Worm (Caenorhabditis elegans) whole organism, L1 larva: ENCODE results near the gene K09B11.4.

Experiments
- F16B12.6 ChIP-seq: fragments of 150-350 bp; optimal IDR thresholded peaks from 2 replicates; lab custom pipeline; 2014; ENCODE audit warnings: missing biosample characterization, missing genetic modification characterization
- aha-1 ChIP-seq: fragments of 150-350 bp; optimal IDR thresholded peaks from 2 replicates; lab custom pipeline; 2014; ENCODE audit warnings: missing biosample characterization, missing genetic modification characterization
- ceh-63 ChIP-seq: fragments of 200-800 bp; sonication (Bioruptor generic); optimal IDR thresholded peaks from 2 replicates; lab custom pipeline; 2018; ENCODE audit warnings: mild to moderate bottlenecking, missing genetic modification characterization, missing compliant biosample characterization
- ceh-82 ChIP-seq, 3 experiments: fragments of 150-350 bp in 1 of 3; sonication (generic microtip) in 2 of 3; optimal IDR thresholded peaks; 2 replicates each; lab custom pipeline; 2014 to 2017; ENCODE audit warnings: missing biosample characterization in 3 of 3, missing genetic modification characterization in 3 of 3
- ceh-88 ChIP-seq: fragments of 200-800 bp; sonication (Bioruptor generic); IDR thresholded peaks from 2 replicates; pipeline ENCODE4 v1.3.6; 2022; ENCODE audit warnings: missing genetic modification characterization, missing compliant biosample characterization
- ceh-90 ChIP-seq: sonication (generic microtip); optimal IDR thresholded peaks from 2 replicates; lab custom pipeline; 2016; ENCODE audit warnings: missing genetic modification characterization, missing compliant biosample characterization
- dpl-1 ChIP-seq, 3 experiments: fragments of 150-350 bp in 2 of 3; sonication (generic microtip) in 1 of 3; optimal IDR thresholded peaks; 2 replicates each; lab custom pipeline; 2014 to 2017; ENCODE audit warnings: missing biosample characterization in 3 of 3, missing genetic modification characterization in 3 of 3, missing genetic modification reagents in 3 of 3
- dsc-1 ChIP-seq: sonication (generic microtip); optimal IDR thresholded peaks from 2 replicates; lab custom pipeline; 2016; ENCODE audit warnings: mild to moderate bottlenecking, missing genetic modification characterization, missing compliant biosample characterization
- efl-1 ChIP-seq, 4 experiments: fragments of 150-350 bp; optimal IDR thresholded peaks in 3 of 4; peaks in 1 of 4; 1 replicate in 1 of 4; 2 replicates in 3 of 4; lab custom pipeline; 2014; ENCODE audit warnings: missing biosample characterization in 2 of 4, missing genetic modification characterization in 2 of 4, missing genetic modification reagents in 2 of 4
- egl-13 ChIP-seq: sonication (generic microtip); optimal IDR thresholded peaks from 2 replicates; lab custom pipeline; 2016; ENCODE audit warnings: missing genotype, missing genetic modification reagents, missing genetic modification characterization, missing compliant biosample characterization
- egl-27 ChIP-seq, 2 experiments: fragments of 150-350 bp in 1 of 2; sonication (generic microtip); optimal IDR thresholded peaks; 3 replicates each; lab custom pipeline; 2017 to 2018; ENCODE audit warnings: missing biosample characterization in 2 of 2, missing genetic modification characterization in 2 of 2, missing genetic modification reagents in 2 of 2
- elt-3 ChIP-seq, 6 experiments: fragments of 150-350 bp in 1 of 6; sonication (generic microtip); optimal IDR thresholded peaks; 2 replicates each; lab custom pipeline; 2017 to 2018; ENCODE audit warnings: missing biosample characterization in 6 of 6, missing genetic modification characterization in 6 of 6, inconsistent platforms in 1 of 6
- ets-5 ChIP-seq: fragments of 200-800 bp; sonication (Bioruptor generic); IDR thresholded peaks from 2 replicates; pipeline ENCODE4 v1.3.6; 2022; ENCODE audit warnings: missing genetic modification characterization, missing compliant biosample characterization
- fkh-10 ChIP-seq: sonication (generic microtip); optimal IDR thresholded peaks from 2 replicates; lab custom pipeline; 2017; ENCODE audit warnings: missing biosample characterization, missing genetic modification reagents, missing genetic modification characterization
- fkh-8 ChIP-seq: sonication (generic microtip); optimal IDR thresholded peaks from 2 replicates; lab custom pipeline; 2016; ENCODE audit warnings: mild to moderate bottlenecking, missing genetic modification characterization, missing compliant biosample characterization
- fos-1 ChIP-seq: fragments of 150-350 bp; optimal IDR thresholded peaks from 2 replicates; lab custom pipeline; 2014; ENCODE audit warnings: missing biosample characterization, missing genetic modification characterization
- hlh-17 ChIP-seq: fragments of 200-800 bp; sonication (Bioruptor generic); optimal IDR thresholded peaks from 2 replicates; lab custom pipeline; 2018; ENCODE audit warnings: missing genetic modification characterization, mild to moderate bottlenecking, missing compliant biosample characterization, moderate library complexity, borderline replicate concordance
- hlh-4 ChIP-seq: sonication (generic microtip); optimal IDR thresholded peaks from 2 replicates; lab custom pipeline; 2016; ENCODE audit warnings: mild to moderate bottlenecking, missing genetic modification characterization, missing compliant biosample characterization
- hpl-2 ChIP-seq: fragments of 150-350 bp; optimal IDR thresholded peaks from 2 replicates; lab custom pipeline; 2014; ENCODE audit warnings: missing biosample characterization, missing genetic modification reagents, missing genetic modification characterization
- isw-1 ChIP-seq: fragments of 200-800 bp; sonication (Bioruptor generic); IDR thresholded peaks from 2 replicates; pipeline ENCODE4 v1.3.6; 2022; ENCODE audit warnings: missing genetic modification characterization, missing compliant biosample characterization
- jun-1 ChIP-seq: fragments of 150-350 bp; optimal IDR thresholded peaks from 2 replicates; lab custom pipeline; 2014; ENCODE audit warnings: missing biosample characterization, missing genetic modification reagents, missing genetic modification characterization
- lin-13 ChIP-seq: fragments of 150-350 bp; optimal IDR thresholded peaks from 2 replicates; lab custom pipeline; 2014; ENCODE audit warnings: missing biosample characterization, missing genetic modification reagents, missing genetic modification characterization
- lin-14 ChIP-seq: fragments of 200-800 bp; sonication (Bioruptor generic); optimal IDR thresholded peaks from 2 replicates; lab custom pipeline; 2018; ENCODE audit warnings: mild to moderate bottlenecking, missing genetic modification characterization, moderate library complexity, missing compliant biosample characterization
- lin-15B ChIP-seq: fragments of 150-350 bp; sonication (generic microtip); optimal IDR thresholded peaks from 3 replicates; lab custom pipeline; 2014; ENCODE audit warnings: missing biosample characterization, missing genetic modification characterization
- lir-3 ChIP-seq: sonication (generic microtip); optimal IDR thresholded peaks from 2 replicates; lab custom pipeline; 2016; ENCODE audit warnings: mild to moderate bottlenecking, missing genetic modification characterization, moderate library complexity, missing compliant biosample characterization; ENCODE audit not compliant: poor library complexity
- lsy-2 ChIP-seq, 2 experiments: fragments of 150-350 bp; optimal IDR thresholded peaks; 2 replicates each; lab custom pipeline; 2014; ENCODE audit warnings: missing biosample characterization in 2 of 2, missing genetic modification characterization in 2 of 2
- mdl-1 ChIP-seq, 2 experiments: fragments of 150-350 bp; optimal IDR thresholded peaks; 2 replicates each; lab custom pipeline; 2014 to 2017; ENCODE audit warnings: missing biosample characterization in 2 of 2, missing genetic modification characterization in 2 of 2, inconsistent platforms in 1 of 2
- mef-2 ChIP-seq: fragments of 150-350 bp; optimal IDR thresholded peaks from 2 replicates; lab custom pipeline; 2014; ENCODE audit warnings: missing biosample characterization, missing genetic modification characterization
- mep-1 ChIP-seq: fragments of 150-350 bp; optimal IDR thresholded peaks from 2 replicates; lab custom pipeline; 2014; ENCODE audit warnings: missing biosample characterization, missing genetic modification characterization
- nhr-11 ChIP-seq: fragments of 150-350 bp; optimal IDR thresholded peaks from 2 replicates; lab custom pipeline; 2014; ENCODE audit warnings: missing biosample characterization, missing genetic modification characterization
- nhr-20 ChIP-seq: sonication (generic microtip); optimal IDR thresholded peaks from 2 replicates; lab custom pipeline; 2016; ENCODE audit warnings: mild to moderate bottlenecking, missing genetic modification characterization, missing compliant biosample characterization
- nhr-237 ChIP-seq: fragments of 150-350 bp; optimal IDR thresholded peaks from 2 replicates; lab custom pipeline; 2014; ENCODE audit warnings: missing biosample characterization, missing genetic modification characterization
- nhr-71 ChIP-seq: sonication (generic microtip); optimal IDR thresholded peaks from 2 replicates; lab custom pipeline; 2016; ENCODE audit warnings: mild to moderate bottlenecking, missing genetic modification characterization, moderate library complexity, missing compliant biosample characterization
- nhr-77 ChIP-seq: fragments of 150-350 bp; optimal IDR thresholded peaks from 2 replicates; lab custom pipeline; 2014; ENCODE audit warnings: missing biosample characterization, missing genetic modification characterization
- pag-3 ChIP-seq: sonication (generic microtip); optimal IDR thresholded peaks from 2 replicates; lab custom pipeline; 2017; ENCODE audit warnings: missing genetic modification characterization, mild to moderate bottlenecking, missing compliant biosample characterization, antibody characterized with exemption, borderline replicate concordance; ENCODE audit not compliant: insufficient read depth
- pqm-1 ChIP-seq: sonication (generic microtip); optimal IDR thresholded peaks from 3 replicates; lab custom pipeline; 2017; ENCODE audit warnings: missing biosample characterization, missing genetic modification characterization
- rnt-1 ChIP-seq: sonication (generic microtip); optimal IDR thresholded peaks from 2 replicates; lab custom pipeline; 2016; ENCODE audit warnings: mild to moderate bottlenecking, missing genetic modification characterization, moderate library complexity, missing compliant biosample characterization
- snpc-4 ChIP-seq: fragments of 150-350 bp; optimal IDR thresholded peaks from 2 replicates; lab custom pipeline; 2014; ENCODE audit warnings: missing biosample characterization, missing genetic modification characterization
- snu-23 ChIP-seq: sonication (generic microtip); optimal IDR thresholded peaks from 2 replicates; lab custom pipeline; 2016; ENCODE audit warnings: missing genetic modification characterization, missing compliant biosample characterization
- sox-4 ChIP-seq: sonication (generic microtip); optimal IDR thresholded peaks from 2 replicates; lab custom pipeline; 2016; ENCODE audit warnings: missing genetic modification characterization, missing compliant biosample characterization
- sptf-1 ChIP-seq: fragments of 150-350 bp; optimal IDR thresholded peaks from 2 replicates; lab custom pipeline; 2014; ENCODE audit warnings: missing biosample characterization, missing genetic modification characterization
- swsn-7 ChIP-seq: sonication (generic microtip); optimal IDR thresholded peaks from 2 replicates; lab custom pipeline; 2016; ENCODE audit warnings: missing genetic modification characterization, missing compliant biosample characterization
- tbx-2 ChIP-seq: sonication (generic microtip); optimal IDR thresholded peaks from 2 replicates; lab custom pipeline; 2016; ENCODE audit warnings: missing genetic modification characterization, missing compliant biosample characterization
- unc-130 ChIP-seq: fragments of 150-350 bp; optimal IDR thresholded peaks from 2 replicates; lab custom pipeline; 2017; ENCODE audit warnings: missing biosample characterization, missing genetic modification characterization, inconsistent platforms
- unc-62 ChIP-seq: fragments of 150-350 bp; optimal IDR thresholded peaks from 2 replicates; lab custom pipeline; 2014; ENCODE audit warnings: missing biosample characterization, missing genetic modification reagents, missing genetic modification characterization
- unc-86 ChIP-seq: sonication (generic microtip); optimal IDR thresholded peaks from 2 replicates; lab custom pipeline; 2016; ENCODE audit warnings: missing genetic modification characterization, missing compliant biosample characterization
- unc-98 ChIP-seq: fragments of 200-800 bp; sonication (Bioruptor generic); IDR thresholded peaks from 2 replicates; pipeline ENCODE4 v1.3.6; 2022; ENCODE audit warnings: missing genetic modification characterization, missing compliant biosample characterization
- vab-15 ChIP-seq: sonication (generic microtip); optimal IDR thresholded peaks from 2 replicates; lab custom pipeline; 2017; ENCODE audit warnings: missing genotype, mild to moderate bottlenecking, missing genetic modification characterization, missing compliant biosample characterization
- xbp-1 ChIP-seq: sonication (generic microtip); optimal IDR thresholded peaks from 2 replicates; lab custom pipeline; 2016; ENCODE audit warnings: missing genetic modification characterization, missing compliant biosample characterization
- zag-1 ChIP-seq: fragments of 150-350 bp; optimal IDR thresholded peaks from 2 replicates; lab custom pipeline; 2014; ENCODE audit warnings: missing biosample characterization, missing genetic modification characterization
- zip-4 ChIP-seq: fragments of 200-800 bp; sonication (Bioruptor generic); optimal IDR thresholded peaks from 2 replicates; lab custom pipeline; 2018; ENCODE audit warnings: mild to moderate bottlenecking, missing genetic modification characterization, moderate library complexity, missing compliant biosample characterization
- ztf-11 ChIP-seq, 2 experiments: sonication (generic microtip); optimal IDR thresholded peaks; 2 replicates each; lab custom pipeline; 2016 to 2017; ENCODE audit warnings: missing genetic modification characterization in 2 of 2, missing biosample characterization in 1 of 2, missing compliant biosample characterization in 1 of 2

The K09B11.4 gene

ce11 chrIV:13386043-13386442, 43.3 kb upstream of the K09B11.4 start, which contains the start of the genes Y62E10A.20, Y62E10A.23 and mdt-9:
TSS of gene Y62E10A.20 (minus strand) at chrIV:13386091.
TSS of gene Y62E10A.23 (plus strand) at chrIV:13386324.
TSS of gene mdt-9 (plus strand) at chrIV:13386380.
- TF ChIP-seq hpl-2 (GFP tag; lab: Kevin White, UChicago) (peak; percentile 47), lin-15B (tag; lab: Kevin White, UChicago) (peak; percentile 89), mep-1 (tag; lab: Kevin White, UChicago) (peak; percentile 67), unc-98 (no peak), pag-3 (tag; lab: Kevin White, UChicago) (no peak), pqm-1 (tag; lab: Kevin White, UChicago) (no peak), jun-1 (tag; lab: Kevin White, UChicago) (peak; percentile 64), elt-3 (tag; optimal IDR thresholded peaks at IDR 0.05; lab: Kevin White, UChicago) (peak in 2 of 6 experiments; percentile 39 to 61), ceh-90 (tag; lab: Kevin White, UChicago) (no peak), tbx-2 (tag; lab: Kevin White, UChicago) (peak; percentile 75), nhr-77 (tag; lab: Kevin White, UChicago) (peak; percentile 41), fkh-8 (peak; percentile 77), snpc-4 (tag; lab: Kevin White, UChicago) (peak; percentile 28), sptf-1 (tag; lab: Kevin White, UChicago) (no peak), snu-23 (peak; percentile 83), lir-3 (tag; lab: Kevin White, UChicago) (peak; percentile 65), lin-13 (peak; percentile 79), mef-2 (tag; lab: Kevin White, UChicago) (no peak), ztf-11 (tag; optimal IDR thresholded peaks at IDR 0.05; lab: Kevin White, UChicago) (peak in 1 of 2 experiments; percentile 47), isw-1 (GFP tag; lab: Robert Waterston, UW) (peak; percentile 59), egl-27 (tag; optimal IDR thresholded peaks at IDR 0.05; lab: Kevin White, UChicago) (no peak), lsy-2 (tag; optimal IDR thresholded peaks at IDR 0.05; lab: Kevin White, UChicago) (peak; percentile 81 to 91), F16B12.6 (tag; lab: Kevin White, UChicago) (peak; percentile 19), sox-4 (tag; lab: Kevin White, UChicago) (peak; percentile 18), efl-1 (optimal IDR thresholded peaks at IDR 0.05; lab: Kevin White, UChicago) (peak; percentile 75 to 76), efl-1 (GFP tag; optimal IDR thresholded peaks at IDR 0.05 in 1 of 2; lab: Kevin White, UChicago) (peak; percentile 70 to 97), aha-1 (no peak), unc-130 (tag; lab: Kevin White, UChicago) (peak; percentile 90), ceh-82 (tag; optimal IDR thresholded peaks at IDR 0.05; lab: Kevin White, UChicago) (peak; percentile 69 to 86 (median 80)), dpl-1 (GFP tag; optimal IDR thresholded peaks at IDR 0.05; lab: Kevin White, UChicago) (peak; percentile 63 to 76 (median 75)), ets-5 (GFP tag; lab: Robert Waterston, UW) (no peak), dsc-1 (tag; lab: Kevin White, UChicago) (peak; percentile 78), hlh-17 (GFP tag; lab: Kevin White, UChicago) (no peak), zip-4 (no peak), hlh-4 (tag; lab: Kevin White, UChicago) (no peak), swsn-7 (tag; lab: Kevin White, UChicago) (peak; percentile 74), ceh-63 (GFP tag; lab: Kevin White, UChicago) (no peak), rnt-1 (tag; lab: Kevin White, UChicago) (peak; percentile 85), mdl-1 (tag; optimal IDR thresholded peaks at IDR 0.05; lab: Kevin White, UChicago) (peak in 1 of 2 experiments; percentile 69), unc-86 (tag; lab: Kevin White, UChicago) (peak; percentile 69), fkh-10 (GFP tag; lab: Kevin White, UChicago) (no peak), nhr-11 (no peak), xbp-1 (tag; lab: Kevin White, UChicago) (peak; percentile 75), fos-1 (tag; lab: Kevin White, UChicago) (peak; percentile 67), nhr-71 (tag; lab: Kevin White, UChicago) (peak; percentile 84), unc-62 (no peak), egl-13 (tag; lab: Kevin White, UChicago) (peak; percentile 31), nhr-237 (no peak), vab-15 (tag; lab: Kevin White, UChicago) (peak; percentile 69), lin-14 (peak; percentile 76), ceh-88 (GFP tag; lab: Robert Waterston, UW) (no peak), zag-1 (no peak), nhr-20 (peak; percentile 72)
